Fruit fly (Drosophila melanogaster) whole organism, prepupa: ENCODE results near the gene CG13733.

Experiments used
- CG9139 ChIP-seq: fragments of 200-800 bp; sonication (Bioruptor generic); optimal IDR thresholded peaks from 3 replicates; lab custom pipeline; 2017; ENCODE audit warnings: missing biosample characterization, mild to moderate bottlenecking, missing genetic modification characterization
- Ets96B ChIP-seq: fragments of 200-800 bp; optimal IDR thresholded peaks from 2 replicates; lab custom pipeline; 2019; ENCODE audit warnings: missing biosample characterization, mild to moderate bottlenecking, missing genetic modification characterization, moderate library complexity
- achi ChIP-seq: fragments of 200-800 bp; sonication (Bioruptor generic); optimal IDR thresholded peaks from 3 replicates; lab custom pipeline; 2016; ENCODE audit warnings: missing biosample characterization, missing genetic modification characterization
- cyc ChIP-seq: fragments of 200-800 bp; sonication (Bioruptor generic); optimal IDR thresholded peaks from 3 replicates; lab custom pipeline; 2016; ENCODE audit warnings: missing biosample characterization, missing genetic modification characterization
- pdm3 ChIP-seq: fragments of 200-800 bp; sonication (Bioruptor generic); optimal IDR thresholded peaks from 3 replicates; lab custom pipeline; 2016; ENCODE audit warnings: missing biosample characterization, missing genetic modification characterization
- spab ChIP-seq: fragments of 200-800 bp; sonication (Bioruptor generic); optimal IDR thresholded peaks from 2 replicates; lab custom pipeline; 2017; ENCODE audit warnings: missing biosample characterization, mild to moderate bottlenecking, missing genetic modification characterization, missing genetic modification reagents

dm6 chr3L:17430390-17430789 is 48.3 kb downstream of the CG13733 start:
- TF ChIP-seq CG9139 (no peak), spab (no peak), achi (GFP tag; lab: Kevin White, UChicago) (no peak), pdm3 (GFP tag; lab: Kevin White, UChicago) (no peak), cyc (GFP tag; lab: Kevin White, UChicago) (no peak), Ets96B (tag; lab: Kevin White, UChicago) (no peak)
